Worm (Caenorhabditis elegans): Measurements from ENCODE around the gene C01G10.9.
"Not testable (repeated sequence)": the region's sequence is repeated elsewhere in the genome, so short reads cannot be mapped to it uniquely, and the experiment has no call there.

C01G10.9 gene

DNA sequence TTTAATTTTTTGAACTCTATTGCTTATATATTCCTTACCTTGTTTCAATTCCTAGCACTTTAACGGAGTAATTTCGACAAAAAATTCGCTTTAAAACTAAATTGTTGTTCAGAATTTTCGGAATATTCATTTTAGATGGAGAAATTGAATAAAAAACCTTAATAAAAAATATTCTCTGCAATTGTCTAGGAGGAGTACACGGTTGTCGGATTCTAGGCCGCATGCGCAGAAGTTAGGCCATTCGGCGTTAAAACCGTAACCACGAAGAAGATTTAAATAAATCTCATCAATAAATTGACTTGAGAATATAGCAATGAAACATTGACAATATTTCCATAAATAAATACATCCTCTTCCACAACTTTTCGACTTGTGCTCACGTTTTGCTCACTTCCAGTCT is at the start of gene C01G10.9, which contains the start of gene C01G10.10:
TSS of gene C01G10.9 (plus strand) at position 240 of the 400 bp plus-strand sequence.
TSS of gene C01G10.10 (minus strand) at position 151 of the 400 bp plus-strand sequence.
- TF ChIP-seq ref-1 (GFP tag; conservative IDR thresholded peaks at IDR 0.05) (no peak), cog-1 (tag; optimal IDR thresholded peaks at IDR 0.05) (no peak), flt-1 (GFP tag; IDR thresholded peaks at IDR 0.05) (0 out of 2 replicates have a peak, but pooled peaks have one; percentile 10)

- TF ChIP-seq T22C8.4, ztf-23, tab-1 (GFP tag; IDR thresholded peaks at IDR 0.05): not testable (repeated sequence)
Observed at ce11 chrV:15036769-15037168, 45.6 kb upstream of the C01G10.9 start, which contains the start of gene melo-3. Gene melo-3, minus strand, starts transcription at chrV:15036869.

DNA sequence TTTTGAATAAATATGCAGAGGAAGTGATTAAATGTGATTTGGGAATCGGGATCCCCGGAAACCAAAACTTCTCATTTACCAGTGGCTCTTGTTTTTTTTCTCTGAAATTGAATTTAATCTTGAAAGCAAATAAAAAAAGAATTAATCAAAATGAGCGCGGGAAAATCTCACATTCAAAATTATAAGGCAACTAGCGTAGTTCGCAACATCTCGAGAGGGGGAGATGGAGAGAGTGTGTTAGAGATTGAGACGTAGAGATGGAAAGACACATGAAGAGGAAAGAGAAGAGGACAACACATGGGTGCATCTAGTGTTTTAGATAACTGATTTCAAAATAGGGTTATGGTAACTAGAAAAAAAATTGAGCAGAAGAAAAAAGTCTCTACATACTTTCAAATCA is 34.2 kb upstream of the C01G10.9 start, which contains the start of gene sdc-3:
TSS of gene sdc-3 (minus strand) at position 101 of the 400 bp plus-strand sequence.
- TF ChIP-seq ztf-29 (GFP tag; IDR thresholded peaks at IDR 0.05) (no peak), tab-1 (GFP tag; IDR thresholded peaks at IDR 0.05) (no peak), ztf-23 (GFP tag; IDR thresholded peaks at IDR 0.05) (no peak), med-1 (GFP tag; optimal IDR thresholded peaks at IDR 0.05; ENCODE audit: insufficient read depth) (no peak), ref-1 (GFP tag; conservative IDR thresholded peaks at IDR 0.05) (no peak), cog-1 (tag; optimal IDR thresholded peaks at IDR 0.05) (no peak), flt-1 (GFP tag; IDR thresholded peaks at IDR 0.05) (no peak), klf-2 (GFP tag; conservative IDR thresholded peaks at IDR 0.05) (no peak)

DNA sequence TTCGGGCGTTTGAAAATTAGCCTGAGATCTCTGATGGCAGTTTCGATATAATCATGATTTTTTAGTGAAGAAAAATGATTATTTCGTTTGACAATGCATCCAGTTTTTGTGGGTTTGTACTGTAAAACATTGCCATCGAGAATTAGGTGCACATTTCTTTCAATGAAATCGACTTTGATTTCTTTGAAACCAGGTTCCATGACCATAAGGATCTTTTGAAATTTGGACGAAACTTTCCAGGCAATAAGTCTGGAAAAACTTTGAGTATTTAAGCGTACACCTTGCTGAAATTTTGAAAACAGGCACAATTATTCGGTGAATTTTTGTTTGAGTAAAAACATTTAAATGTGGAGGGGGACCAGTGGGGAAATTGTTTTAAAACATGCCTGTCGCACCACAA is 30.6 kb upstream of the C01G10.9 start:
- TF ChIP-seq cog-1 (tag; optimal IDR thresholded peaks at IDR 0.05) (no peak), ztf-29 (GFP tag; IDR thresholded peaks at IDR 0.05) (no peak), T22C8.4 (GFP tag; IDR thresholded peaks at IDR 0.05) (no peak), ztf-23 (GFP tag; IDR thresholded peaks at IDR 0.05) (no peak)

ce11 chrV:15052368-15052767 is 30.0 kb upstream of the C01G10.9 start, which contains the start of the genes fbxa-82 and C25D7.5:
Gene fbxa-82, minus strand, starts transcription at chrV:15052530.
Gene C25D7.5, plus strand, starts transcription at chrV:15052650.
- TF ChIP-seq med-1 (GFP tag; optimal IDR thresholded peaks at IDR 0.05; ENCODE audit: insufficient read depth) (no peak), T22C8.4 (GFP tag; IDR thresholded peaks at IDR 0.05) (no peak), cog-1 (tag; optimal IDR thresholded peaks at IDR 0.05) (no peak), flt-1 (GFP tag; IDR thresholded peaks at IDR 0.05) (no peak), tab-1 (GFP tag; IDR thresholded peaks at IDR 0.05) (no peak), ref-1 (GFP tag; conservative IDR thresholded peaks at IDR 0.05) (no peak), klf-2 (GFP tag; conservative IDR thresholded peaks at IDR 0.05) (no peak), ztf-23 (GFP tag; IDR thresholded peaks at IDR 0.05) (no peak), ztf-29 (GFP tag; IDR thresholded peaks at IDR 0.05) (no peak)

DNA sequence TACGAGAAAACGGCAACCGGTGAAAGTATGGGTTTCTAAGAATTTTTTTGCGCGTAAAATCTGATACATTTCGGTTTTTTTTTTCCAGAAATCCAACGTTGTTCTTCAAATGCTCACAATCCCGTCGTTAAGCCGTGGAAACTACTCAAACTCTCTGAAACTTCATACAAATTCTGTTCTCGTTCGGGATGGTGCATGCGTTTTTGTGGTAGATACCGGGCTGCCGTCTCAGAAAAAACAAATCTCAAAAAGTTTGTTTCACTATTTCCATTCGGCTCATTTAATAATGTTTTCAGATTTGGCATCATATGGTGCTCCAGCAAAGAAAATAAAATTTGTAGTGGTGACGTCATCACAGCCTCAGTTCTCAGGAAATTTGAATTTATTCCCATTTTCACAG is 27.6 kb upstream of the C01G10.9 start:
- TF ChIP-seq cog-1 (tag; optimal IDR thresholded peaks at IDR 0.05) = no peak
- TF ChIP-seq klf-2 (GFP tag; conservative IDR thresholded peaks at IDR 0.05) = no peak
- TF ChIP-seq ztf-23 (GFP tag; IDR thresholded peaks at IDR 0.05) = no peak
- TF ChIP-seq med-1 (GFP tag; optimal IDR thresholded peaks at IDR 0.05; ENCODE audit: insufficient read depth) = no peak
- no peak for TF ChIP-seq ref-1 (GFP tag; conservative IDR thresholded peaks at IDR 0.05)
- TF ChIP-seq flt-1 (GFP tag; IDR thresholded peaks at IDR 0.05) = no peak
- no peak for TF ChIP-seq ztf-29 (GFP tag; IDR thresholded peaks at IDR 0.05)
- TF ChIP-seq tab-1 (GFP tag; IDR thresholded peaks at IDR 0.05) = no peak
- no peak for TF ChIP-seq T22C8.4 (GFP tag; IDR thresholded peaks at IDR 0.05)

DNA sequence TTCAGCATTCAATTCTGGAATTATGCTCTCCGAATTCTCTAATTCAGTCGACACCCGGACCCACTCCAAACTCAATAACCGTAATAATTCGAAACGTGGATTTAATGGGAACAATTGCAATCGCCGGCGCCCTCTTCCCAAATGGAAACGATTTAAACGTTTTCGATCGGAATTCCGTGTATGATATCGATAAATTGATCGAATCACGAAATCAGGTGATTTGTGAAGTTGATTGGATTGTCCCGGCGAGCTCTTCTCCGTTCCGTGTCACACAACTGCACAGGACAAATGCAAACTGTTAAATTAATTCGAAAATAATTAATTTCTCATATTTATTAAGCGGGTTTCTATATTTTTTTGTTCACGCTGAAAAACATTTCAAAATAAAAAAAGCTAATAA is 26.5 kb upstream of the C01G10.9 start, which contains the start of gene C25D7.16:
TSS of gene C25D7.16 (plus strand) at position 301 of the 400 bp plus-strand sequence.
- TF ChIP-seq med-1 (GFP tag; optimal IDR thresholded peaks at IDR 0.05; ENCODE audit: insufficient read depth) (no peak), ref-1 (GFP tag; conservative IDR thresholded peaks at IDR 0.05) (no peak), T22C8.4 (GFP tag; IDR thresholded peaks at IDR 0.05) (no peak), klf-2 (GFP tag; conservative IDR thresholded peaks at IDR 0.05) (no peak), cog-1 (tag; optimal IDR thresholded peaks at IDR 0.05) (no peak), ztf-23 (GFP tag; IDR thresholded peaks at IDR 0.05) (no peak), flt-1 (GFP tag; IDR thresholded peaks at IDR 0.05) (no peak), tab-1 (GFP tag; IDR thresholded peaks at IDR 0.05) (no peak), ztf-29 (GFP tag; IDR thresholded peaks at IDR 0.05) (no peak)

DNA sequence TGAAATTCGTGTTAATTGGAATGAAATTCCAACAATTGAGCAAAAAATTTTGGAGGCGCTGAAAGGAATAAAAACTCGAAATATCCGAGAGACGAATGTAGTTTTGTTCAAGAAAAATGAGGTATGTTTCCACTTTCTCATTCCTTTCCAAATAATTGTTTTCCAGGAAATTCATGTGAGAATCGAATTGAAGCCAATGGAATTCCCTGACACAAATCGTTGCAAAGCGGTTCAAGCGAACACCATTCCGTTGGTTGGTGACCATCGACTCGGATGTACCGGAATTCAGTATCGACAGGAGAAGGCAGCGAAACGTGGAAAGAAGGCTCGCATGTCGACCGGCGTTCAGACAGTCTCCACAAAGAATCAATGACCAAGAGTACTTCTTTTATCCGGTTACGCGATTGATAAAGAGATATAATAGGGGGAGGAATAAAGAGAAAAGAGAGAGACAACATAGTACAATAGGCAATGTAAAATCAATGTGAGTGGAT is 25.9 kb upstream of the C01G10.9 start:
- TF ChIP-seq ref-1 (GFP tag; conservative IDR thresholded peaks at IDR 0.05) = no peak
- no peak for TF ChIP-seq med-1 (GFP tag; optimal IDR thresholded peaks at IDR 0.05; ENCODE audit: insufficient read depth)
- TF ChIP-seq T22C8.4 (GFP tag; IDR thresholded peaks at IDR 0.05) = no peak
- TF ChIP-seq cog-1 (tag; optimal IDR thresholded peaks at IDR 0.05) = no peak
- TF ChIP-seq klf-2 (GFP tag; conservative IDR thresholded peaks at IDR 0.05) = no peak
- TF ChIP-seq ztf-29 (GFP tag; IDR thresholded peaks at IDR 0.05) = no peak
- TF ChIP-seq flt-1 (GFP tag; IDR thresholded peaks at IDR 0.05) = no peak
- TF ChIP-seq tab-1 (GFP tag; IDR thresholded peaks at IDR 0.05) = no peak
- TF ChIP-seq ztf-23 (GFP tag; IDR thresholded peaks at IDR 0.05) = no peak

DNA sequence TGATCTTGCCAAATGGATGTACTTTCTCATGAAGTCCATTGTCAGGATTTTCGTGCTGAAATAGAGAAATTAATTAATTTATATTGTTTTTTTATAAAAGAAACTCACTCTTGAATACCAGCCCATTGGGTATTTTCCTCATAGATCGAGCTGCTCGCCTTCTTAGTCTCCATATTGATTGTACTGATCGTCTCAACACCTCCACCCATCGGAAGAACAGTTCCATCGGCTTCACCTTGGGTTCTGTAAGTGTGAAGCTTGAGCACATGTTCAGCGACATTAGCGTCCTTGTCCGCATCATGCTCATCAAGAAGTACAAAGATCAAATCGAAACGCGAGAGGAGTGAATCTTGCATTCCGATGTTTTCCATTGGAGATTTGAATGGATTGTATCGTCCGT is 24.6 kb upstream of the C01G10.9 start:
- TF ChIP-seq ref-1 (GFP tag; conservative IDR thresholded peaks at IDR 0.05) = no peak
- TF ChIP-seq med-1 (GFP tag; optimal IDR thresholded peaks at IDR 0.05; ENCODE audit: insufficient read depth) = no peak
- TF ChIP-seq tab-1 (GFP tag; IDR thresholded peaks at IDR 0.05) = no peak
- TF ChIP-seq cog-1 (tag; optimal IDR thresholded peaks at IDR 0.05) = no peak
- no peak for TF ChIP-seq flt-1 (GFP tag; IDR thresholded peaks at IDR 0.05)
- no peak for TF ChIP-seq T22C8.4 (GFP tag; IDR thresholded peaks at IDR 0.05)
- no peak for TF ChIP-seq klf-2 (GFP tag; conservative IDR thresholded peaks at IDR 0.05)
- no peak for TF ChIP-seq ztf-29 (GFP tag; IDR thresholded peaks at IDR 0.05)
- no peak for TF ChIP-seq ztf-23 (GFP tag; IDR thresholded peaks at IDR 0.05)

ce11 chrV:15058423-15058822 is 23.9 kb upstream of the C01G10.9 start:
- TF ChIP-seq klf-2 (GFP tag; conservative IDR thresholded peaks at IDR 0.05) = no peak
- no peak for TF ChIP-seq flt-1 (GFP tag; IDR thresholded peaks at IDR 0.05)
- no peak for TF ChIP-seq ref-1 (GFP tag; conservative IDR thresholded peaks at IDR 0.05)
- no peak for TF ChIP-seq T22C8.4 (GFP tag; IDR thresholded peaks at IDR 0.05)
- no peak for TF ChIP-seq ztf-29 (GFP tag; IDR thresholded peaks at IDR 0.05)
- TF ChIP-seq cog-1 (tag; optimal IDR thresholded peaks at IDR 0.05) = no peak
- TF ChIP-seq med-1 (GFP tag; optimal IDR thresholded peaks at IDR 0.05; ENCODE audit: insufficient read depth) = no peak
- TF ChIP-seq tab-1 (GFP tag; IDR thresholded peaks at IDR 0.05) = no peak
- no peak for TF ChIP-seq ztf-23 (GFP tag; IDR thresholded peaks at IDR 0.05)

Data from whole organism, midembryonic.